Fruit fly (Drosophila melanogaster) whole organism, embryonic: Measurements from ENCODE around the gene CG7724.

Source experiments
- Abd-B ChIP-seq: fragments of 200-800 bp; sonication (Bioruptor generic); optimal IDR thresholded peaks from 2 replicates; lab custom pipeline; 2018; ENCODE audit warnings: missing biosample characterization, mild to moderate bottlenecking, missing genetic modification characterization, moderate library complexity
- Atf-2 ChIP-seq: fragments of 200-800 bp; sonication (Bioruptor generic); optimal IDR thresholded peaks from 2 replicates; lab custom pipeline; 2016; ENCODE audit warnings: missing biosample characterization, missing genetic modification characterization
- BtbVII ChIP-seq: fragments of 200-800 bp; sonication (Bioruptor generic); optimal IDR thresholded peaks from 3 replicates; lab custom pipeline; 2017; ENCODE audit warnings: missing biosample characterization, mild to moderate bottlenecking, missing genetic modification characterization
- C15 ChIP-seq: fragments of 200-800 bp; sonication (Bioruptor generic); IDR thresholded peaks from 3 replicates; pipeline ENCODE4 v1.3.6; 2022; ENCODE audit warnings: missing biosample characterization, missing genetic modification characterization
- CG10267 ChIP-seq: fragments of 200-800 bp; sonication (Bioruptor generic); optimal IDR thresholded peaks from 2 replicates; lab custom pipeline; 2018; ENCODE audit warnings: missing biosample characterization, mild to moderate bottlenecking, missing genetic modification characterization, moderate library complexity
- CG11247 ChIP-seq: fragments of 200-800 bp; sonication (Bioruptor generic); IDR thresholded peaks from 2 replicates; pipeline ENCODE4 v1.3.6; 2022; ENCODE audit warnings: missing biosample characterization, missing genetic modification characterization
- CG1233 ChIP-seq: fragments of 200-800 bp; sonication (Bioruptor generic); optimal IDR thresholded peaks from 4 replicates; lab custom pipeline; 2018; ENCODE audit warnings: missing biosample characterization, mild to moderate bottlenecking, missing genetic modification characterization
- CG13287 ChIP-seq: fragments of 200-800 bp; sonication (Bioruptor generic); IDR thresholded peaks from 2 replicates; pipeline ENCODE4 v1.3.6; 2022; ENCODE audit warnings: missing biosample characterization, missing genetic modification characterization; ENCODE audit not compliant: partially characterized antibody
- CG13424 ChIP-seq: fragments of 200-800 bp; sonication (Bioruptor generic); optimal IDR thresholded peaks from 2 replicates; lab custom pipeline; 2019; ENCODE audit warnings: missing biosample characterization, mild to moderate bottlenecking, missing genetic modification characterization, moderate library complexity
- CG14667 ChIP-seq: fragments of 200-800 bp; sonication (Bioruptor generic); IDR thresholded peaks from 2 replicates; pipeline ENCODE4 v1.3.6; 2022; ENCODE audit warnings: missing biosample characterization, missing genetic modification characterization
- CG14965 ChIP-seq: fragments of 200-800 bp; sonication (Bioruptor generic); optimal IDR thresholded peaks from 2 replicates; lab custom pipeline; 2016; ENCODE audit warnings: missing biosample characterization, missing genetic modification characterization, borderline replicate concordance
- CG1647 ChIP-seq: fragments of 200-800 bp; sonication (Bioruptor generic); optimal IDR thresholded peaks from 3 replicates; lab custom pipeline; 2016; ENCODE audit warnings: missing biosample characterization, missing genetic modification characterization
- CG16779 ChIP-seq: fragments of 200-800 bp; sonication (Bioruptor generic); IDR thresholded peaks from 2 replicates; pipeline ENCODE4 v1.3.6; 2022; ENCODE audit warnings: missing biosample characterization, missing genetic modification characterization
- CG17385 ChIP-seq: fragments of 200-800 bp; sonication (Bioruptor generic); optimal IDR thresholded peaks from 3 replicates; lab custom pipeline; 2018; ENCODE audit warnings: missing biosample characterization, mild to moderate bottlenecking, missing genetic modification characterization
- CG17802 ChIP-seq: fragments of 200-800 bp; sonication (Bioruptor generic); optimal IDR thresholded peaks from 2 replicates; lab custom pipeline; 2018; ENCODE audit warnings: missing biosample characterization, mild to moderate bottlenecking, missing genetic modification characterization, moderate library complexity
- CG17829 ChIP-seq: fragments of 200-800 bp; optimal IDR thresholded peaks from 2 replicates; lab custom pipeline; 2019; ENCODE audit warnings: missing biosample characterization, mild to moderate bottlenecking, missing genetic modification characterization, moderate library complexity
- CG18619 ChIP-seq: fragments of 200-800 bp; sonication (Bioruptor generic); optimal IDR thresholded peaks from 3 replicates; lab custom pipeline; 2017; ENCODE audit warnings: missing biosample characterization, mild to moderate bottlenecking, missing genetic modification characterization
- CG2889 ChIP-seq: fragments of 200-800 bp; sonication (Bioruptor generic); IDR thresholded peaks from 3 replicates; pipeline ENCODE4 v1.3.6; 2022; ENCODE audit warnings: missing biosample characterization, missing genetic modification characterization
- CG31388 ChIP-seq: fragments of 200-800 bp; sonication (Bioruptor generic); optimal IDR thresholded peaks from 2 replicates; lab custom pipeline; 2016; ENCODE audit warnings: missing biosample characterization, missing genetic modification characterization
- CG6272 ChIP-seq: fragments of 200-800 bp; sonication (Bioruptor generic); IDR thresholded peaks from 2 replicates; pipeline ENCODE4 v1.3.6; 2022; ENCODE audit warnings: missing biosample characterization, missing genetic modification characterization
- CG7357 ChIP-seq: fragments of 200-800 bp; sonication (Bioruptor generic); IDR thresholded peaks from 3 replicates; pipeline ENCODE4 v1.3.6; 2022; ENCODE audit warnings: missing biosample characterization, missing genetic modification characterization
- CG7963 ChIP-seq: fragments of 200-800 bp; sonication (Bioruptor generic); IDR thresholded peaks from 3 replicates; pipeline ENCODE4 v1.3.6; 2022; ENCODE audit warnings: missing biosample characterization, missing genetic modification characterization; ENCODE audit not compliant: partially characterized antibody
- CG8089 ChIP-seq: fragments of 200-800 bp; sonication (Bioruptor generic); optimal IDR thresholded peaks from 3 replicates; lab custom pipeline; 2016; ENCODE audit warnings: missing biosample characterization, missing genetic modification characterization
- CG8290 ChIP-seq, 3 experiments: fragments of 200-800 bp; sonication (Bioruptor generic); optimal IDR thresholded peaks; 2 replicates each; lab custom pipeline; 2016 to 2019; ENCODE audit warnings: missing biosample characterization in 3 of 3, missing genetic modification characterization in 3 of 3, mild to moderate bottlenecking in 2 of 3, moderate library complexity in 1 of 3
- CG9215 ChIP-seq: fragments of 200-800 bp; sonication (Bioruptor generic); IDR thresholded peaks from 2 replicates; pipeline ENCODE4 v1.3.6; 2022; ENCODE audit warnings: missing biosample characterization, missing genetic modification characterization
- CG9437 ChIP-seq: fragments of 200-800 bp; sonication (Bioruptor generic); optimal IDR thresholded peaks from 2 replicates; lab custom pipeline; 2018; ENCODE audit warnings: missing biosample characterization, mild to moderate bottlenecking, missing genetic modification characterization
- Doc2 ChIP-seq: fragments of 200-800 bp; sonication (Bioruptor generic); IDR thresholded peaks from 2 replicates; pipeline ENCODE4 v1.3.6; 2022; ENCODE audit warnings: missing biosample characterization, missing genetic modification characterization
- E2f2 ChIP-seq: fragments of 200-800 bp; sonication (Bioruptor generic); IDR thresholded peaks from 2 replicates; pipeline ENCODE4 v1.3.6; 2022; ENCODE audit warnings: missing biosample characterization, missing genetic modification characterization
- HLH3B ChIP-seq: fragments of 200-800 bp; sonication (Bioruptor generic); IDR thresholded peaks from 2 replicates; pipeline ENCODE4 v1.3.6; 2022; ENCODE audit warnings: missing biosample characterization, missing genetic modification characterization
- HLH54F ChIP-seq: fragments of 200-800 bp; sonication (Bioruptor generic); optimal IDR thresholded peaks from 3 replicates; lab custom pipeline; 2016; ENCODE audit warnings: missing biosample characterization, missing genetic modification characterization
- MTF-1 ChIP-seq: fragments of 200-800 bp; sonication (Bioruptor generic); optimal IDR thresholded peaks from 2 replicates; lab custom pipeline; 2018; ENCODE audit warnings: missing biosample characterization, mild to moderate bottlenecking, missing genetic modification characterization, borderline replicate concordance
- Opbp ChIP-seq: fragments of 200-800 bp; sonication (Bioruptor generic); IDR thresholded peaks from 3 replicates; pipeline ENCODE4 v1.3.6; 2022; ENCODE audit warnings: missing biosample characterization, missing genetic modification characterization; ENCODE audit not compliant: partially characterized antibody
- Pdp1 ChIP-seq, 2 experiments: fragments of 200-800 bp; sonication (Bioruptor generic); optimal IDR thresholded peaks; 3 replicates each; lab custom pipeline; 2016; ENCODE audit warnings: missing biosample characterization in 2 of 2, missing genetic modification characterization in 2 of 2, mild to moderate bottlenecking in 1 of 2, moderate library complexity in 1 of 2
- Stat92E ChIP-seq, 3 experiments: fragments of >200 bp in 2 of 3; fragments of 200-800 bp in 1 of 3; sonication (Bioruptor generic) in 1 of 3; optimal IDR thresholded peaks; 2 replicates each; lab custom pipeline; 2017 to 2019; ENCODE audit warnings: missing biosample characterization in 3 of 3, missing genetic modification characterization in 3 of 3, mild to moderate bottlenecking in 1 of 3, moderate library complexity in 1 of 3
- chif ChIP-seq, 2 experiments: fragments of 200-800 bp; sonication (Bioruptor generic); optimal IDR thresholded peaks; 3 replicates each; lab custom pipeline; 2016; ENCODE audit warnings: missing biosample characterization in 2 of 2, missing genetic modification characterization in 2 of 2
- dm ChIP-seq: fragments of 200-800 bp; sonication (Bioruptor generic); optimal IDR thresholded peaks from 3 replicates; lab custom pipeline; 2016; ENCODE audit warnings: missing biosample characterization, missing genetic modification characterization
- grau ChIP-seq: fragments of 200-800 bp; optimal IDR thresholded peaks from 3 replicates; lab custom pipeline; 2019; ENCODE audit warnings: missing biosample characterization, mild to moderate bottlenecking, missing genetic modification characterization, moderate library complexity
- gro ChIP-seq: fragments of 200-800 bp; sonication (Bioruptor generic); optimal IDR thresholded peaks from 2 replicates; lab custom pipeline; 2016; ENCODE audit warnings: missing biosample characterization, missing genetic modification characterization
- inv ChIP-seq: fragments of 200-800 bp; sonication (Bioruptor generic); IDR thresholded peaks from 2 replicates; pipeline ENCODE4 v1.3.6; 2022; ENCODE audit warnings: missing biosample characterization, missing genetic modification characterization; ENCODE audit not compliant: partially characterized antibody
- ken ChIP-seq: fragments of 200-800 bp; sonication (Bioruptor generic); IDR thresholded peaks from 3 replicates; pipeline ENCODE4 v1.3.6; 2022; ENCODE audit warnings: missing biosample characterization, missing genetic modification characterization
- sc ChIP-seq, 3 experiments: fragments of >200 bp in 2 of 3; fragments of 200-800 bp in 1 of 3; sonication (Bioruptor generic) in 1 of 3; optimal IDR thresholded peaks; 2 replicates in 2 of 3; 3 replicates in 1 of 3; lab custom pipeline; 2017; ENCODE audit warnings: mild to moderate bottlenecking in 1 of 3, missing biosample characterization in 1 of 3, missing genetic modification characterization in 1 of 3, missing genetic modification reagents in 1 of 3
- sima ChIP-seq: fragments of 200-800 bp; sonication (Bioruptor generic); optimal IDR thresholded peaks from 2 replicates; lab custom pipeline; 2016; ENCODE audit warnings: missing biosample characterization, missing genetic modification characterization
- stwl ChIP-seq: fragments of 200-800 bp; sonication (Bioruptor generic); optimal IDR thresholded peaks from 3 replicates; lab custom pipeline; 2018; ENCODE audit warnings: missing biosample characterization, mild to moderate bottlenecking, missing genetic modification characterization, moderate library complexity
- tll ChIP-seq, 2 experiments: fragments of 200-800 bp in 1 of 2; fragments of >200 bp in 1 of 2; sonication (Bioruptor generic) in 1 of 2; optimal IDR thresholded peaks; 2 replicates each; lab custom pipeline; 2017 to 2019; ENCODE audit warnings: missing biosample characterization in 2 of 2, missing genetic modification characterization in 2 of 2, mild to moderate bottlenecking in 1 of 2, moderate library complexity in 1 of 2
- trh ChIP-seq: fragments of 200-800 bp; sonication (Bioruptor generic); optimal IDR thresholded peaks from 2 replicates; lab custom pipeline; 2016; ENCODE audit warnings: missing biosample characterization, missing genetic modification characterization
- tx ChIP-seq: fragments of 200-800 bp; sonication (Bioruptor generic); optimal IDR thresholded peaks from 2 replicates; lab custom pipeline; 2016; ENCODE audit warnings: missing biosample characterization, missing genetic modification characterization

CG7724 gene

dm6 chr3L:17015663-17016575, 39.5 kb upstream of the CG7724 start, which contains the start of the genes CG6664 and CG7728 (continued):
- TF ChIP-seq chif (GFP tag; optimal IDR thresholded peaks at IDR 0.05; lab: Kevin White, UChicago) (peak; percentile 35 to 51), CG9437 (GFP tag; lab: Kevin White, UChicago) (peak; percentile 74), Doc2 (GFP tag; lab: Robert Waterston, UW) (no peak), CG13287 (peak; percentile 42), CG14667 (GFP tag; lab: Robert Waterston, UW) (peak; percentile 13; the same call in 1 of the 2 replicates), Abd-B (GFP tag; lab: Kevin White, UChicago) (peak; percentile 40), CG10267 (tag; lab: Kevin White, UChicago) (peak; percentile 35), CG11247 (GFP tag; lab: Robert Waterston, UW) (peak; percentile 52), tx (GFP tag; lab: Kevin White, UChicago) (peak; percentile 36), CG1647 (GFP tag; lab: Kevin White, UChicago) (peak; percentile 47), sima (no peak), CG9215 (peak; percentile 46), CG7357 (GFP tag; lab: Robert Waterston, UW) (no peak), stwl (tag; lab: Kevin White, UChicago) (peak; percentile 24), MTF-1 (peak; percentile 54), inv (peak; percentile 39; the same call in 1 of the 2 replicates), CG1233 (GFP tag; lab: Kevin White, UChicago) (peak; percentile 34), CG8089 (GFP tag; lab: Kevin White, UChicago) (no peak), CG7963 (peak; percentile 56; the same call in 1 of the 3 replicates), BtbVII (GFP tag; lab: Kevin White, UChicago) (no peak), Pdp1 (GFP tag; optimal IDR thresholded peaks at IDR 0.05; lab: Kevin White, UChicago) (peak; percentile 35 to 53), C15 (GFP tag; lab: Robert Waterston, UW) (0 out of 3 replicates have a peak, but pooled peaks have one; percentile 23), CG17802 (peak; percentile 15), CG14965 (GFP tag; lab: Kevin White, UChicago) (no peak), CG16779 (GFP tag; lab: Robert Waterston, UW) (no peak), CG8290 (GFP tag; optimal IDR thresholded peaks at IDR 0.05; lab: Kevin White, UChicago) (peak; percentile 5), CG8290 (tag; optimal IDR thresholded peaks at IDR 0.05; lab: Kevin White, UChicago) (peak; percentile 27 to 47), trh (GFP tag; lab: Kevin White, UChicago) (no peak), E2f2 (GFP tag; lab: Robert Waterston, UW) (peak; percentile 72), Stat92E (GFP tag; optimal IDR thresholded peaks at IDR 0.05; lab: Kevin White, UChicago) (peak in 1 of 3 experiments; percentile 6), CG13424 (tag; lab: Kevin White, UChicago) (peak; percentile 68), CG2889 (GFP tag; lab: Robert Waterston, UW) (peak; percentile 29; the same call in 1 of the 3 replicates), CG17385 (no peak), tll (GFP tag; optimal IDR thresholded peaks at IDR 0.05; lab: Kevin White, UChicago) (peak in 1 of 2 experiments; percentile 59), CG6272 (GFP tag; lab: Robert Waterston, UW) (peak; percentile 44), Opbp (GFP tag; lab: Robert Waterston, UW) (peak; percentile 16; the same call in 2 of the 3 replicates), CG18619 (GFP tag; lab: Kevin White, UChicago) (peak; percentile 68), HLH3B (GFP tag; lab: Robert Waterston, UW) (peak; percentile 31; the same call in 1 of the 2 replicates), gro (GFP tag; lab: Kevin White, UChicago) (no peak), Atf-2 (peak; percentile 8), ken (GFP tag; lab: Robert Waterston, UW) (peak; percentile 76), sc (optimal IDR thresholded peaks at IDR 0.05; lab: Kevin White, UChicago) (no peak), sc (GFP tag; optimal IDR thresholded peaks at IDR 0.05; lab: Kevin White, UChicago) (peak; percentile 24), CG31388 (GFP tag; lab: Kevin White, UChicago) (no peak), CG17829 (tag; lab: Kevin White, UChicago) (peak; percentile 31), HLH54F (peak; percentile 44), dm (GFP tag; lab: Kevin White, UChicago) (peak; percentile 81), grau (tag; lab: Kevin White, UChicago) (peak; percentile 49)
